Worm (Caenorhabditis elegans) whole organism, L4/young adult: ENCODE measurements around the gene sgcb-1.

Source experiments
- W03F9.2 ChIP-seq: fragments of 150-350 bp; optimal IDR thresholded peaks from 2 replicates; lab custom pipeline; 2014; ENCODE audit warnings: missing biosample characterization, missing genetic modification characterization
- dao-5 ChIP-seq: sonication (generic microtip); optimal IDR thresholded peaks from 2 replicates; lab custom pipeline; 2016; ENCODE audit warnings: missing genotype, missing genetic modification characterization, moderate library complexity, missing compliant biosample characterization
- him-1 ChIP-seq: sonication (generic microtip); optimal IDR thresholded peaks from 2 replicates; lab custom pipeline; 2016; ENCODE audit warnings: missing genotype, missing genetic modification reagents, missing genetic modification characterization, missing compliant biosample characterization

- no peak for TF ChIP-seq him-1 (tag; lab: Kevin White, UChicago)
- TF ChIP-seq W03F9.2 (tag; lab: Kevin White, UChicago), result no peak
- no peak for TF ChIP-seq dao-5 (tag; lab: Kevin White, UChicago)
Measured at ce11 chrII:321183-321582, 4.9 kb upstream of the sgcb-1 start.
